Fruit fly (Drosophila melanogaster): Measurements from ENCODE around the gene tll.

DNA sequence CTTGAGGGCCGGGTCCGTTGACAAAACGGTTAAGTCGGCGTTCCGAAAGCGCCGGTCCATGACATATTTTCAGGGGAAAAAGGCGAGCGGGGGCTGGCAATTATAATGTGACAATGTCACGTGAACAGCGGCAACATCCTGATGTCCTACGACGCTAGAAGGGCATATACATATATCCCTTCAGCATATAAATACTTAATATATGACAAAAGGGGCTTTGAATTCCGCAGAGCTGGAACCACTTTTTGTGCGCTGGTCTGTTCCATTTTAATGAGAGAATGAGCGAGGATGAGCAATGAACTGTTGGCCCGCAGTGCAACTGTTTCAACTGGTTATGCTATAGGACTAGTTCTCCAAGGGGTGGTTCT, 8.4 kb downstream of the tll start:
- TF ChIP-seq psq (optimal IDR thresholded peaks at IDR 0.05) (no peak), CG8478 (optimal IDR thresholded peaks at IDR 0.05) (no peak)

Measured in whole organism.